Worm (Caenorhabditis elegans) whole organism, L1 larva: ENCODE results near the gene F14D7.8.
A peak's percentile ranks its signal among the peaks of the same experiment; 100 is the strongest.

ENCODE experiments used
- Y116A8C.19 ChIP-seq: sonication (generic microtip); optimal IDR thresholded peaks from 2 replicates; lab custom pipeline; 2016; ENCODE audit warnings: missing compliant biosample characterization, missing genetic modification characterization, borderline replicate concordance
- aly-2 ChIP-seq: fragments of 150-350 bp; optimal IDR thresholded peaks from 2 replicates; lab custom pipeline; 2014; ENCODE audit warnings: missing biosample characterization, missing genetic modification characterization
- ama-1 ChIP-seq: fragments of 150-350 bp; optimal IDR thresholded peaks from 2 replicates; lab custom pipeline; 2014
- ceh-63 ChIP-seq: fragments of 200-800 bp; sonication (Bioruptor generic); optimal IDR thresholded peaks from 2 replicates; lab custom pipeline; 2018; ENCODE audit warnings: mild to moderate bottlenecking, missing genetic modification characterization, missing compliant biosample characterization
- ceh-82 ChIP-seq, 3 experiments: fragments of 150-350 bp in 1 of 3; sonication (generic microtip) in 2 of 3; optimal IDR thresholded peaks; 2 replicates each; lab custom pipeline; 2014 to 2017; ENCODE audit warnings: missing biosample characterization in 3 of 3, missing genetic modification characterization in 3 of 3
- ceh-88 ChIP-seq: fragments of 200-800 bp; sonication (Bioruptor generic); IDR thresholded peaks from 2 replicates; pipeline ENCODE4 v1.3.6; 2022; ENCODE audit warnings: missing genetic modification characterization, missing compliant biosample characterization
- dpl-1 ChIP-seq, 3 experiments: fragments of 150-350 bp in 2 of 3; sonication (generic microtip) in 1 of 3; optimal IDR thresholded peaks; 2 replicates each; lab custom pipeline; 2014 to 2017; ENCODE audit warnings: missing biosample characterization in 3 of 3, missing genetic modification characterization in 3 of 3, missing genetic modification reagents in 3 of 3
- dsc-1 ChIP-seq: sonication (generic microtip); optimal IDR thresholded peaks from 2 replicates; lab custom pipeline; 2016; ENCODE audit warnings: mild to moderate bottlenecking, missing genetic modification characterization, missing compliant biosample characterization
- efl-1 ChIP-seq, 4 experiments: fragments of 150-350 bp; optimal IDR thresholded peaks in 3 of 4; peaks in 1 of 4; 1 replicate in 1 of 4; 2 replicates in 3 of 4; lab custom pipeline; 2014; ENCODE audit warnings: missing biosample characterization in 2 of 4, missing genetic modification characterization in 2 of 4, missing genetic modification reagents in 2 of 4
- egl-13 ChIP-seq: sonication (generic microtip); optimal IDR thresholded peaks from 2 replicates; lab custom pipeline; 2016; ENCODE audit warnings: missing genotype, missing genetic modification reagents, missing genetic modification characterization, missing compliant biosample characterization
- elt-2 ChIP-seq: sonication (generic microtip); optimal IDR thresholded peaks from 2 replicates; lab custom pipeline; 2016; ENCODE audit warnings: missing genetic modification characterization, mild to moderate bottlenecking, inconsistent platforms, missing compliant biosample characterization, missing genetic modification reagents
- fkh-10 ChIP-seq: sonication (generic microtip); optimal IDR thresholded peaks from 2 replicates; lab custom pipeline; 2017; ENCODE audit warnings: missing biosample characterization, missing genetic modification reagents, missing genetic modification characterization
- fos-1 ChIP-seq: fragments of 150-350 bp; optimal IDR thresholded peaks from 2 replicates; lab custom pipeline; 2014; ENCODE audit warnings: missing biosample characterization, missing genetic modification characterization
- grh-1 ChIP-seq: fragments of 200-800 bp; sonication (Bioruptor generic); IDR thresholded peaks from 2 replicates; pipeline ENCODE4 v1.3.6; 2022; ENCODE audit warnings: missing genetic modification reagents, missing genetic modification characterization, missing compliant biosample characterization
- hpl-2 ChIP-seq: fragments of 150-350 bp; optimal IDR thresholded peaks from 2 replicates; lab custom pipeline; 2014; ENCODE audit warnings: missing biosample characterization, missing genetic modification reagents, missing genetic modification characterization
- jun-1 ChIP-seq: fragments of 150-350 bp; optimal IDR thresholded peaks from 2 replicates; lab custom pipeline; 2014; ENCODE audit warnings: missing biosample characterization, missing genetic modification reagents, missing genetic modification characterization
- lin-15B ChIP-seq: fragments of 150-350 bp; sonication (generic microtip); optimal IDR thresholded peaks from 3 replicates; lab custom pipeline; 2014; ENCODE audit warnings: missing biosample characterization, missing genetic modification characterization
- lin-35 ChIP-seq, 2 experiments: fragments of 150-350 bp; optimal IDR thresholded peaks; 2 replicates each; lab custom pipeline; 2014; ENCODE audit warnings: missing biosample characterization in 2 of 2, missing genetic modification characterization in 2 of 2, missing genetic modification reagents in 2 of 2
- lir-3 ChIP-seq: sonication (generic microtip); optimal IDR thresholded peaks from 2 replicates; lab custom pipeline; 2016; ENCODE audit warnings: mild to moderate bottlenecking, missing genetic modification characterization, moderate library complexity, missing compliant biosample characterization; ENCODE audit not compliant: poor library complexity
- lsy-2 ChIP-seq, 2 experiments: fragments of 150-350 bp; optimal IDR thresholded peaks; 2 replicates each; lab custom pipeline; 2014; ENCODE audit warnings: missing biosample characterization in 2 of 2, missing genetic modification characterization in 2 of 2
- mab-9 ChIP-seq: fragments of 200-800 bp; sonication (Bioruptor generic); IDR thresholded peaks from 2 replicates; pipeline ENCODE4 v1.3.6; 2022; ENCODE audit warnings: missing genetic modification reagents, missing genetic modification characterization, missing compliant biosample characterization
- mdl-1 ChIP-seq, 2 experiments: fragments of 150-350 bp; optimal IDR thresholded peaks; 2 replicates each; lab custom pipeline; 2014 to 2017; ENCODE audit warnings: missing biosample characterization in 2 of 2, missing genetic modification characterization in 2 of 2, inconsistent platforms in 1 of 2
- mef-2 ChIP-seq: fragments of 150-350 bp; optimal IDR thresholded peaks from 2 replicates; lab custom pipeline; 2014; ENCODE audit warnings: missing biosample characterization, missing genetic modification characterization
- mep-1 ChIP-seq: fragments of 150-350 bp; optimal IDR thresholded peaks from 2 replicates; lab custom pipeline; 2014; ENCODE audit warnings: missing biosample characterization, missing genetic modification characterization
- nhr-20 ChIP-seq: sonication (generic microtip); optimal IDR thresholded peaks from 2 replicates; lab custom pipeline; 2016; ENCODE audit warnings: mild to moderate bottlenecking, missing genetic modification characterization, missing compliant biosample characterization
- nhr-237 ChIP-seq: fragments of 150-350 bp; optimal IDR thresholded peaks from 2 replicates; lab custom pipeline; 2014; ENCODE audit warnings: missing biosample characterization, missing genetic modification characterization
- nhr-47 ChIP-seq: sonication (generic microtip); optimal IDR thresholded peaks from 2 replicates; lab custom pipeline; 2016; ENCODE audit warnings: mild to moderate bottlenecking, missing genetic modification characterization, moderate library complexity, missing compliant biosample characterization
- nhr-77 ChIP-seq: fragments of 150-350 bp; optimal IDR thresholded peaks from 2 replicates; lab custom pipeline; 2014; ENCODE audit warnings: missing biosample characterization, missing genetic modification characterization
- nhr-85 ChIP-seq: sonication (generic microtip); peaks from one replicate; lab custom pipeline; 2016; ENCODE audit warnings: missing genetic modification characterization, inconsistent platforms, missing compliant biosample characterization
- pax-3 ChIP-seq: fragments of 200-800 bp; sonication (Bioruptor generic); optimal IDR thresholded peaks from 2 replicates; lab custom pipeline; 2018; ENCODE audit warnings: mild to moderate bottlenecking, missing genetic modification characterization, moderate library complexity, missing compliant biosample characterization
- pqm-1 ChIP-seq: sonication (generic microtip); optimal IDR thresholded peaks from 3 replicates; lab custom pipeline; 2017; ENCODE audit warnings: missing biosample characterization, missing genetic modification characterization
- rnt-1 ChIP-seq: sonication (generic microtip); optimal IDR thresholded peaks from 2 replicates; lab custom pipeline; 2016; ENCODE audit warnings: mild to moderate bottlenecking, missing genetic modification characterization, moderate library complexity, missing compliant biosample characterization
- sox-4 ChIP-seq: sonication (generic microtip); optimal IDR thresholded peaks from 2 replicates; lab custom pipeline; 2016; ENCODE audit warnings: missing genetic modification characterization, missing compliant biosample characterization
- sup-37 ChIP-seq: fragments of 200-800 bp; sonication (Bioruptor generic); optimal IDR thresholded peaks from 2 replicates; lab custom pipeline; 2018; ENCODE audit warnings: mild to moderate bottlenecking, missing genetic modification characterization, missing compliant biosample characterization
- tbx-2 ChIP-seq: sonication (generic microtip); optimal IDR thresholded peaks from 2 replicates; lab custom pipeline; 2016; ENCODE audit warnings: missing genetic modification characterization, missing compliant biosample characterization
- tlp-1 ChIP-seq: fragments of 150-350 bp; optimal IDR thresholded peaks from 2 replicates; lab custom pipeline; 2014; ENCODE audit warnings: missing biosample characterization, missing genetic modification characterization
- unc-30 ChIP-seq: sonication (generic microtip); optimal IDR thresholded peaks from 2 replicates; lab custom pipeline; 2017; ENCODE audit warnings: missing biosample characterization, missing genetic modification characterization
- unc-62 ChIP-seq: fragments of 150-350 bp; optimal IDR thresholded peaks from 2 replicates; lab custom pipeline; 2014; ENCODE audit warnings: missing biosample characterization, missing genetic modification reagents, missing genetic modification characterization
- unc-98 ChIP-seq: fragments of 200-800 bp; sonication (Bioruptor generic); IDR thresholded peaks from 2 replicates; pipeline ENCODE4 v1.3.6; 2022; ENCODE audit warnings: missing genetic modification characterization, missing compliant biosample characterization
- zag-1 ChIP-seq: fragments of 150-350 bp; optimal IDR thresholded peaks from 2 replicates; lab custom pipeline; 2014; ENCODE audit warnings: missing biosample characterization, missing genetic modification characterization

F14D7.8 gene

ce11 chrV:14354258-14354877 is 41.8 kb upstream of the F14D7.8 start, which contains the start of gene Y49A3A.3 (continued):
- TF ChIP-seq lin-15B (tag; lab: Kevin White, UChicago), result no peak
- TF ChIP-seq pax-3 (tag; lab: Kevin White, UChicago), result no peak
- no peak for TF ChIP-seq dpl-1 (GFP tag; optimal IDR thresholded peaks at IDR 0.05; lab: Kevin White, UChicago)
- no peak for TF ChIP-seq tlp-1 (tag; lab: Kevin White, UChicago)
- no peak for TF ChIP-seq mab-9 (GFP tag; lab: Robert Waterston, UW)
- TF ChIP-seq hpl-2, result no peak
- TF ChIP-seq tbx-2 (tag; lab: Kevin White, UChicago), result no peak
- TF ChIP-seq lir-3 (tag; lab: Kevin White, UChicago), result no peak
- no peak for TF ChIP-seq grh-1 (GFP tag; lab: Robert Waterston, UW)
- TF ChIP-seq fkh-10 (GFP tag; lab: Kevin White, UChicago), result no peak
- TF ChIP-seq mdl-1 (tag; optimal IDR thresholded peaks at IDR 0.05; lab: Kevin White, UChicago), result no peak
- no peak for TF ChIP-seq sox-4 (tag; lab: Kevin White, UChicago)
- peak; percentile 15 for TF ChIP-seq nhr-20 (tag; lab: Kevin White, UChicago)
- TF ChIP-seq fos-1 (tag; lab: Kevin White, UChicago), result no peak
- TF ChIP-seq dsc-1 (tag; lab: Kevin White, UChicago), result no peak
- TF ChIP-seq mef-2, result no peak
- peak; percentile 9 to 32 for TF ChIP-seq efl-1 (optimal IDR thresholded peaks at IDR 0.05; lab: Kevin White, UChicago)
- peak in 1 of 2 experiments; percentile 95 for TF ChIP-seq efl-1 (GFP tag; optimal IDR thresholded peaks at IDR 0.05 in 1 of 2; lab: Kevin White, UChicago)
- peak; percentile 7 for TF ChIP-seq ama-1 (lab: Kevin White, UChicago)
- TF ChIP-seq unc-62 (GFP tag; lab: Kevin White, UChicago), result no peak
- TF ChIP-seq aly-2 (tag; lab: Kevin White, UChicago), result peak; percentile 98
- peak; percentile 15 for TF ChIP-seq elt-2
- no peak for TF ChIP-seq unc-30 (tag; lab: Kevin White, UChicago)
- no peak for TF ChIP-seq ceh-88 (GFP tag; lab: Robert Waterston, UW)
- TF ChIP-seq lsy-2 (tag; optimal IDR thresholded peaks at IDR 0.05; lab: Kevin White, UChicago), result no peak
- TF ChIP-seq egl-13 (tag; lab: Kevin White, UChicago), result no peak
- no peak for TF ChIP-seq mep-1 (tag; lab: Kevin White, UChicago)
- no peak for TF ChIP-seq nhr-77 (tag; lab: Kevin White, UChicago)
- TF ChIP-seq nhr-47 (tag; lab: Kevin White, UChicago), result peak; percentile 20
- TF ChIP-seq sup-37 (GFP tag; lab: Kevin White, UChicago), result no peak
- peak in 1 of 2 experiments; percentile 34 for TF ChIP-seq lin-35 (GFP tag; optimal IDR thresholded peaks at IDR 0.05; lab: Kevin White, UChicago)

- TF ChIP-seq lsy-2 (tag; optimal IDR thresholded peaks at IDR 0.05; lab: Kevin White, UChicago) (no peak), ceh-63 (GFP tag; lab: Kevin White, UChicago) (no peak), rnt-1 (tag; lab: Kevin White, UChicago) (no peak), nhr-237 (no peak), jun-1 (no peak), ceh-82 (tag; optimal IDR thresholded peaks at IDR 0.05; lab: Kevin White, UChicago) (no peak), nhr-77 (tag; lab: Kevin White, UChicago) (no peak), nhr-85 (tag; lab: Kevin White, UChicago) (no peak), hpl-2 (no peak), unc-98 (GFP tag; lab: Robert Waterston, UW) (no peak), zag-1 (tag; lab: Kevin White, UChicago) (no peak), sox-4 (tag; lab: Kevin White, UChicago) (no peak), pqm-1 (tag; lab: Kevin White, UChicago) (no peak), tbx-2 (tag; lab: Kevin White, UChicago) (no peak), nhr-20 (tag; lab: Kevin White, UChicago) (no peak), Y116A8C.19 (tag; lab: Kevin White, UChicago) (no peak), lin-35 (GFP tag; optimal IDR thresholded peaks at IDR 0.05; lab: Kevin White, UChicago) (no peak)
- TF ChIP-seq, all 84 proteins: peak for 0
Observed at ce11 chrV:14352032-14352431, 39.4 kb upstream of the F14D7.8 start.
